Worm (Caenorhabditis elegans): ENCODE measurements around the gene F54H5.2.
"Not testable (repeated sequence)": the region's sequence is repeated elsewhere in the genome, so short reads cannot be mapped to it uniquely, and the experiment has no call there.

Gene F54H5.2

DNA sequence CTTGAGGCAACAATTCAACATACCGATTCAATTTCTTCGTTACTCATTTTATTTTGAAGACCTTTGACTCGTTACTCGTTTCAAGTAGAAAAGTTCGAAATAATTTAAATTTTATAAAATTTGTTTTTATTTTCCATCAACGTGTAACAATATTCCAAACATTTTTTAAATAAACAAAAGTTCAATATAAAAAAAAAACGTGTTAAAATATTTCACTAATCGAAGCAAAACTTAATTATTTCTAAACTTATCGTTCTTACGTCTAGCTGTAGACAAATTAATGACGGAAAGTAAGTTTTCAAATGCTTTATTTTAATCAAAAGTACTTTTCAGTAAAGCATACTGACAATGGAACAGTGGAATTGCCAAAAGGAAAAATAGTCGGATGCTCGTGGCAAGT lies at the start of gene F54H5.2, which contains the start of gene F54H5.5:
F54H5.2 (plus strand) TSS at position 303 of the 400 bp plus-strand sequence.
F54H5.5 (minus strand) TSS at position 101 of the 400 bp plus-strand sequence.
- not testable (repeated sequence) for TF ChIP-seq nhr-23, elt-2, skn-1 (tag; optimal IDR thresholded peaks at IDR 0.05)

DNA sequence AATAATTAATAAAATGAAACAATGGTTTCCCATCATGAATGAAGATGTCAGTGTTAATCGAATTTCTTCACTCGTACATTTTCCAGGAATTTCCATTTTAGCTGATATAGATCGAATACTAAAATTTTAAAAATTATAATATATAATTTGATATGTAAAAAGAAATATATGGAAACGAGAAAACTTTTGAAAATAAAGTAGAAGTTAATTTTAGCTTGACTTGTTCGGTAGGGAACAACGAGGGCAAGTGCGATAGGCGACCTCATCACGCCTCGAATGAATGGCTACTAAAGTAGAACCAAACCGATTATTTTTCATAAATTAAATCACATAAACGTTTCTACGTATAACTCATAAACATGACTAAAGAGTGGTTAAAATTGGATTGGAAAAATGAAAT lies 48.9 kb upstream of the F54H5.2 start, which contains the start of gene sra-31:
sra-31 (minus strand) TSS at position 101 of the 400 bp plus-strand sequence.
- TF ChIP-seq ZK546.5 (tag; optimal IDR thresholded peaks at IDR 0.05) (no peak), fkh-10 (GFP tag; optimal IDR thresholded peaks at IDR 0.05) (no peak), pha-4 (tag; optimal IDR thresholded peaks at IDR 0.05) (no peak), R02D3.7 (tag; optimal IDR thresholded peaks at IDR 0.05) (no peak), jun-1 (tag; optimal IDR thresholded peaks at IDR 0.05) (no peak), nfya-1 (tag; optimal IDR thresholded peaks at IDR 0.05; ENCODE audit: insufficient read depth) (no peak), aly-2 (tag; optimal IDR thresholded peaks at IDR 0.05) (no peak), ama-1 (optimal IDR thresholded peaks at IDR 0.05) (no peak), ceh-28 (tag; optimal IDR thresholded peaks at IDR 0.05) (no peak)

DNA sequence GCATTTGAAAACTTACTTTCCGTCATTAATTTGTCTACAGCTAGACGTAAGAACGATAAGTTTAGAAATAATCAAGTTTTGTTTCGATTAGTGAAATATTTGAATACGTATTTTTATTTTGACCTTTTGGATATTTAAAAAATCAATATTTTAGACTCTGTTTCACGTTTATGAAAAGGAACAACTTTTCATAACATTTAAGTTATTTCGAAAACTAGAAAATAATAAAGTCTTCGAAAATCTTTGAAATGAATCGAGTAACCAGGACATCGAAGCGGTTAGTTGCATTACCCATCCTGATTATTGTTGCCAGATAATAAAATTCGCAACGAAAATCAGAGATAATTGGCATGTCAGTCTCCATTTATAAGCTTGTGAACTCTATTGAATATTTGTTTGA lies 46.0 kb upstream of the F54H5.2 start, which contains the start of gene C56C10.6:
C56C10.6 (minus strand) TSS at position 101 of the 400 bp plus-strand sequence.
- TF ChIP-seq nhr-23 (tag; optimal IDR thresholded peaks at IDR 0.05) (no peak), nhr-77 (tag; optimal IDR thresholded peaks at IDR 0.05) (no peak), sea-2 (GFP tag; optimal IDR thresholded peaks at IDR 0.05) (no peak), skn-1 (tag; optimal IDR thresholded peaks at IDR 0.05) (no peak), lsy-12 (tag; optimal IDR thresholded peaks at IDR 0.05) (no peak), nhr-28 (tag; optimal IDR thresholded peaks at IDR 0.05) (no peak), zag-1 (tag; optimal IDR thresholded peaks at IDR 0.05) (no peak), mml-1 (tag; optimal IDR thresholded peaks at IDR 0.05) (no peak), jun-1 (tag; optimal IDR thresholded peaks at IDR 0.05) (no peak), elt-3 (tag; optimal IDR thresholded peaks at IDR 0.05) (no peak), nhr-43 (tag; optimal IDR thresholded peaks at IDR 0.05; ENCODE audit: poor library complexity, severe bottlenecking) (no peak), egl-5 (tag; optimal IDR thresholded peaks at IDR 0.05) (no peak), nhr-237 (tag; optimal IDR thresholded peaks at IDR 0.05) (no peak), nhr-76 (tag; optimal IDR thresholded peaks at IDR 0.05) (no peak), fkh-2 (tag; optimal IDR thresholded peaks at IDR 0.05) (no peak), nhr-12 (tag; optimal IDR thresholded peaks at IDR 0.05) (no peak), eor-1 (tag; optimal IDR thresholded peaks at IDR 0.05) (no peak), unc-62 (GFP tag; optimal IDR thresholded peaks at IDR 0.05) (no peak), ceh-82 (tag; optimal IDR thresholded peaks at IDR 0.05) (no peak)

DNA sequence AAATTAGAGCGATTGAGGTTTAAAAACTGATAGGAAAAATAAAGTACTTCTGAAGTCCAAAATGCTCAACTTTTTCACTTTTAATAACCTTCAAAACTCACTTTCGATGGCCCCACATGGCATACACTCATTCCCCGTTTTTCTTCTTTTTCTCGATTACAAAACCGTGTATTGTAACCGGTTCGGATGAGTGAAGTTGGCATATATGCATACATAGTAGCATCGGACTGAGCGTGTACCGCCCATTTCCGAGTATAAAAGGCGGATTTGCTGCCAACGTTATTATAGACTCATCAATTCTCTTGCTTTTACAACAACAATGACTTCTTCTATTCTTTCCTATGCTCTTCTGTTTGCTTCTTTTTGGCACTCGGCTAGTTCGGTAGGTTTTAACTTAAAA lies 44.5 kb upstream of the F54H5.2 start, which contains the start of gene C56C10.4:
C56C10.4 (plus strand) TSS at position 301 of the 400 bp plus-strand sequence.
- no peak for TF ChIP-seq elt-3 (tag; optimal IDR thresholded peaks at IDR 0.05)
- TF ChIP-seq nhr-67 (tag; optimal IDR thresholded peaks at IDR 0.05) = no peak
- no peak for TF ChIP-seq nhr-11 (tag; optimal IDR thresholded peaks at IDR 0.05)
- TF ChIP-seq nfya-1 (tag; optimal IDR thresholded peaks at IDR 0.05; ENCODE audit: insufficient read depth) = no peak
- no peak for TF ChIP-seq snpc-4 (tag; optimal IDR thresholded peaks at IDR 0.05)
- no peak for TF ChIP-seq nhr-12 (tag; optimal IDR thresholded peaks at IDR 0.05)
- TF ChIP-seq ceh-82 (tag; optimal IDR thresholded peaks at IDR 0.05) = no peak
- TF ChIP-seq ceh-9 (tag; optimal IDR thresholded peaks at IDR 0.05) = no peak
- no peak for TF ChIP-seq nhr-43 (tag; optimal IDR thresholded peaks at IDR 0.05; ENCODE audit: poor library complexity, severe bottlenecking)
- no peak for TF ChIP-seq nhr-23 (tag; optimal IDR thresholded peaks at IDR 0.05)
- TF ChIP-seq zag-1 (tag; optimal IDR thresholded peaks at IDR 0.05) = no peak
- TF ChIP-seq nhr-28 (tag; optimal IDR thresholded peaks at IDR 0.05) = no peak
- TF ChIP-seq nhr-77 (tag; optimal IDR thresholded peaks at IDR 0.05) = no peak
- TF ChIP-seq nhr-237 (tag; optimal IDR thresholded peaks at IDR 0.05) = no peak
- no peak for TF ChIP-seq ztf-11 (tag; optimal IDR thresholded peaks at IDR 0.05)

DNA sequence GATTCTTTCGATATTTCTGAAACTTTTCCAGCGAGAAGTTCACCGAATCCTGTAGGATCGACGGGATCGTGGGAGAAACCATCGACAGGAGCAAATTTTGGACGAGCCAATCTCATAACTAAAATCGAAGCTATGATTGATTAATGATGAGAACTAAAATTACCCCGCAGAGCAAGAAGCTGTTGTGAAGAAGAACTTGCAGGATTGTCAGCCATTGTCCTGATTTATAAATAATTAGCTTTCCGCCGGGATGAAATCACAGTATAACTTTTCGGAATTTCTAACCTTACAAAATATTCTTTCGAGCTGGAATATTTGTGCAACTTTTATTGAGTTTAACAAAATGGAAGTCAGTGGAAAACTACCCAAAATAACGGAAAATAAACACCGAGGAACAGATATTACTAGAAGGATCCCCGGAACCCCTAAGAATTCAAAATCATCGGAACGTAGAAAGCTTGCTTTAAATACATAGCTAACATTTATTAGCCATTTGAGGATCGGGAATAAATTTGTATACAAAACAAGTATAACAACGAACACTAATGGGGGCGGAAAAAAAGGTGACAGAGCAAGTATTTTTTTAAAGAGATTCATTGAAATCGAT lies 39.9 kb upstream of the F54H5.2 start, which contains the start of gene C56C10.7:
C56C10.7 (minus strand) TSS at position 312 of the 607 bp plus-strand sequence.
- TF ChIP-seq elt-2 (tag; optimal IDR thresholded peaks at IDR 0.05) (peak; percentile 16), nhr-77 (tag; optimal IDR thresholded peaks at IDR 0.05) (peak; percentile 58), nhr-25 (tag; optimal IDR thresholded peaks at IDR 0.05) (peak; percentile 26), elt-1 (tag; optimal IDR thresholded peaks at IDR 0.05) (no peak)

Data from whole organism, L3 larva.